Worm (Caenorhabditis elegans) whole organism, late embryonic: ENCODE data around the gene tbcb-1.

Source experiments
- C08G9.2 ChIP-seq: sonication (generic microtip); optimal IDR thresholded peaks from 2 replicates; lab custom pipeline; 2016; ENCODE audit warnings: mild to moderate bottlenecking, missing genetic modification characterization, moderate library complexity, missing compliant biosample characterization
- C38D4.7 ChIP-seq: fragments of 200-800 bp; sonication (Bioruptor generic); optimal IDR thresholded peaks from 2 replicates; lab custom pipeline; 2018; ENCODE audit warnings: mild to moderate bottlenecking, missing genetic modification characterization, moderate library complexity, missing compliant biosample characterization
- K02D7.2 ChIP-seq: sonication (generic microtip); optimal IDR thresholded peaks from 2 replicates; lab custom pipeline; 2017; ENCODE audit warnings: mild to moderate bottlenecking, missing genetic modification characterization, missing compliant biosample characterization
- T23F11.4 ChIP-seq: fragments of 200-800 bp; sonication (Bioruptor generic); optimal IDR thresholded peaks from 2 replicates; lab custom pipeline; 2018; ENCODE audit warnings: mild to moderate bottlenecking, missing genetic modification characterization, missing compliant biosample characterization
- ahr-1 ChIP-seq: sonication (generic microtip); optimal IDR thresholded peaks from 2 replicates; lab custom pipeline; 2016; ENCODE audit warnings: missing genetic modification characterization, missing compliant biosample characterization
- ama-1 ChIP-seq: fragments of 150-350 bp; optimal IDR thresholded peaks from 2 replicates; lab custom pipeline; 2014
- ceh-2 ChIP-seq: sonication (generic microtip); optimal IDR thresholded peaks from 2 replicates; lab custom pipeline; 2016; ENCODE audit warnings: missing genotype, missing genetic modification characterization, missing compliant biosample characterization
- ceh-22 ChIP-seq: sonication (generic microtip); optimal IDR thresholded peaks from 2 replicates; lab custom pipeline; 2017; ENCODE audit warnings: missing biosample characterization, missing genetic modification characterization
- ceh-31 ChIP-seq: sonication (generic microtip); optimal IDR thresholded peaks from 2 replicates; lab custom pipeline; 2016; ENCODE audit warnings: missing genetic modification characterization, missing compliant biosample characterization
- ceh-34 ChIP-seq: sonication (generic microtip); optimal IDR thresholded peaks from 2 replicates; lab custom pipeline; 2016; ENCODE audit warnings: mild to moderate bottlenecking, missing genetic modification characterization, missing compliant biosample characterization
- ceh-48 ChIP-seq: sonication (generic microtip); optimal IDR thresholded peaks from 2 replicates; lab custom pipeline; 2016; ENCODE audit warnings: missing genetic modification characterization, inconsistent platforms, missing compliant biosample characterization
- che-1 ChIP-seq: sonication (generic microtip); optimal IDR thresholded peaks from 2 replicates; lab custom pipeline; 2016; ENCODE audit warnings: mild to moderate bottlenecking, missing genetic modification characterization, missing compliant biosample characterization
- dmd-4 ChIP-seq: sonication (generic microtip); optimal IDR thresholded peaks from 2 replicates; lab custom pipeline; 2016; ENCODE audit warnings: borderline replicate concordance, missing genetic modification characterization, missing compliant biosample characterization
- elt-4 ChIP-seq: sonication (generic microtip); optimal IDR thresholded peaks from 2 replicates; lab custom pipeline; 2016; ENCODE audit warnings: missing genetic modification characterization, missing compliant biosample characterization
- ets-4 ChIP-seq: sonication (generic microtip); optimal IDR thresholded peaks from 2 replicates; lab custom pipeline; 2016; ENCODE audit warnings: missing genetic modification characterization, missing compliant biosample characterization
- fkh-10 ChIP-seq: fragments of 150-350 bp; optimal IDR thresholded peaks from 2 replicates; lab custom pipeline; 2014; ENCODE audit warnings: missing biosample characterization, missing genetic modification reagents, missing genetic modification characterization
- gmeb-2 ChIP-seq: sonication (generic microtip); optimal IDR thresholded peaks from 2 replicates; lab custom pipeline; 2016; ENCODE audit warnings: missing genetic modification characterization, inconsistent platforms, missing compliant biosample characterization
- hlh-30 ChIP-seq: sonication (generic microtip); optimal IDR thresholded peaks from 2 replicates; lab custom pipeline; 2017; ENCODE audit warnings: antibody characterized with exemption, missing genetic modification characterization, missing compliant biosample characterization; ENCODE audit not compliant: insufficient read depth
- lim-6 ChIP-seq: sonication (generic microtip); optimal IDR thresholded peaks from 2 replicates; lab custom pipeline; 2016; ENCODE audit warnings: missing genetic modification characterization, missing compliant biosample characterization
- lin-11 ChIP-seq: fragments of 200-800 bp; sonication (Bioruptor generic); optimal IDR thresholded peaks from 2 replicates; lab custom pipeline; 2018; ENCODE audit warnings: mild to moderate bottlenecking, missing genetic modification characterization, missing compliant biosample characterization
- madf-2 ChIP-seq: sonication (generic microtip); optimal IDR thresholded peaks from 2 replicates; lab custom pipeline; 2017; ENCODE audit warnings: missing genetic modification characterization, missing compliant biosample characterization
- nfya-1 ChIP-seq: sonication (generic microtip); optimal IDR thresholded peaks from 2 replicates; lab custom pipeline; 2017; ENCODE audit warnings: missing genetic modification characterization, mild to moderate bottlenecking, missing compliant biosample characterization, antibody characterized with exemption, moderate library complexity
- nhr-11 ChIP-seq: fragments of 150-350 bp; optimal IDR thresholded peaks from 2 replicates; lab custom pipeline; 2014; ENCODE audit warnings: missing biosample characterization, missing genetic modification characterization
- odd-2 ChIP-seq: sonication (generic microtip); optimal IDR thresholded peaks from 2 replicates; lab custom pipeline; 2017; ENCODE audit warnings: antibody characterized with exemption, mild to moderate bottlenecking, missing genetic modification characterization, missing compliant biosample characterization
- pag-3 ChIP-seq: sonication (generic microtip); optimal IDR thresholded peaks from 2 replicates; lab custom pipeline; 2016; ENCODE audit warnings: missing compliant biosample characterization, missing genetic modification characterization, borderline replicate concordance
- pax-1 ChIP-seq: fragments of 150-350 bp; optimal IDR thresholded peaks from 2 replicates; lab custom pipeline; 2014; ENCODE audit warnings: missing biosample characterization, missing genetic modification characterization
- pha-2 ChIP-seq: sonication (generic microtip); optimal IDR thresholded peaks from 2 replicates; lab custom pipeline; 2017; ENCODE audit warnings: mild to moderate bottlenecking, missing genetic modification characterization, missing compliant biosample characterization
- pha-4 ChIP-seq: fragments of 150-350 bp; optimal IDR thresholded peaks from 2 replicates; lab custom pipeline; 2018; ENCODE audit warnings: missing biosample characterization, missing genetic modification reagents, missing genetic modification characterization
- ref-2 ChIP-seq: sonication (generic microtip); optimal IDR thresholded peaks from 2 replicates; lab custom pipeline; 2016; ENCODE audit warnings: missing genetic modification characterization, missing compliant biosample characterization
- rnt-1 ChIP-seq: sonication (generic microtip); optimal IDR thresholded peaks from 2 replicates; lab custom pipeline; 2016; ENCODE audit warnings: missing genetic modification characterization, missing compliant biosample characterization
- sox-2 ChIP-seq: fragments of 200-800 bp; sonication (Bioruptor generic); IDR thresholded peaks from 2 replicates; pipeline ENCODE4 v1.3.6; 2022; ENCODE audit warnings: missing genetic modification reagents, missing genetic modification characterization, missing compliant biosample characterization
- sox-4 ChIP-seq: sonication (generic microtip); optimal IDR thresholded peaks from 2 replicates; lab custom pipeline; 2017; ENCODE audit warnings: mild to moderate bottlenecking, missing genetic modification characterization, inconsistent platforms, missing compliant biosample characterization
- tbx-2 ChIP-seq: sonication (generic microtip); optimal IDR thresholded peaks from 2 replicates; lab custom pipeline; 2016; ENCODE audit warnings: missing genetic modification characterization, missing compliant biosample characterization
- ttx-3 ChIP-seq: sonication (generic microtip); optimal IDR thresholded peaks from 2 replicates; lab custom pipeline; 2016; ENCODE audit warnings: missing genetic modification reagents, missing genetic modification characterization, missing compliant biosample characterization
- unc-42 ChIP-seq: sonication (generic microtip); optimal IDR thresholded peaks from 2 replicates; lab custom pipeline; 2016; ENCODE audit warnings: missing genotype, missing genetic modification characterization, missing compliant biosample characterization
- unc-55 ChIP-seq: sonication (generic microtip); optimal IDR thresholded peaks from 2 replicates; lab custom pipeline; 2017; ENCODE audit warnings: missing biosample characterization, missing genetic modification reagents, missing genetic modification characterization
- zip-5 ChIP-seq: sonication (generic microtip); optimal IDR thresholded peaks from 2 replicates; lab custom pipeline; 2016; ENCODE audit warnings: missing genetic modification characterization, missing compliant biosample characterization

tbcb-1 gene

DNA sequence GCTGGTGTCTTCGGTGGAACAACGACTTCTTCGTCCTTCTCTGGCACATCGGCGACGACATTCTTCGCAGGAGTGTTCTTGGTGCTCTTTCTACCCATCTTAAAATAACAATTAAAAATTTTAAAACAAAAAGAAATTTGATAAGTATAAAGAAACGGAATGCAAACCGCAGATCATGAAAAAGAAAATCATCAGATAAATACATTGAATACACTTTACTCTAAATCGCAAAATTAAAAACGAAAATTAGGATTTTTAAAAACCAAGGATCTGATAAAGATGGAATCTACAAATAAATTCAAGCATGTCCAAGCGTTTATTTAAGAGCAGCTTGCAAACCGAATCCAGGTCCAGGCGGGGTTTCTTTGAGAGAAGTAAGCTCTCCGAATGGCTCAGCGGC, 32.5 kb downstream of the tbcb-1 start, which contains the start of gene F53F4.11:
Gene F53F4.11 (minus strand): TSS at position 101 of the 400 bp plus-strand sequence.
- TF ChIP-seq ttx-3 (tag; lab: Kevin White, UChicago) (no peak), sox-2 (no peak), ceh-34 (no peak), nhr-11 (tag; lab: Kevin White, UChicago) (no peak), pag-3 (no peak), lin-11 (no peak), che-1 (tag; lab: Kevin White, UChicago) (no peak), fkh-10 (GFP tag; lab: Kevin White, UChicago) (no peak), ets-4 (tag; lab: Kevin White, UChicago) (no peak), ref-2 (tag; lab: Kevin White, UChicago) (no peak), K02D7.2 (tag; lab: Kevin White, UChicago) (no peak), pax-1 (tag; lab: Kevin White, UChicago) (no peak), ama-1 (lab: Kevin White, UChicago) (no peak)

ce11 chrV:13625517-13626097, 33.7 kb downstream of the tbcb-1 start, which contains the start of the genes nduv-2 and F53F4.12:
TSS of gene nduv-2 (minus strand) at chrV:13625567.
TSS of gene F53F4.12 (plus strand) at chrV:13626047.
- TF ChIP-seq ets-4 (tag; lab: Kevin White, UChicago) (peak; percentile 34), ceh-31 (tag; lab: Kevin White, UChicago) (peak; percentile 58), pha-4 (tag; lab: Kevin White, UChicago) (no peak), unc-42 (tag; lab: Kevin White, UChicago) (peak; percentile 12), tbx-2 (tag; lab: Kevin White, UChicago) (peak; percentile 36), ceh-2 (peak; percentile 4), zip-5 (no peak)

- TF ChIP-seq unc-42 (tag; lab: Kevin White, UChicago): peak; percentile 93
- no peak for TF ChIP-seq ceh-48 (tag; lab: Kevin White, UChicago)
- TF ChIP-seq hlh-30: peak; percentile 82
Measured at ce11 chrV:13627103-13627623, 35.2 kb downstream of the tbcb-1 start, which contains the start of gene sde-2. TSS of gene sde-2 (plus strand) at chrV:13627573.

- TF ChIP-seq fkh-10 (GFP tag; lab: Kevin White, UChicago): no peak
- no peak for TF ChIP-seq pha-2 (tag; lab: Kevin White, UChicago)
- no peak for TF ChIP-seq nfya-1 (tag; lab: Kevin White, UChicago)
- no peak for TF ChIP-seq madf-2 (tag; lab: Kevin White, UChicago)
- no peak for TF ChIP-seq gmeb-2 (tag; lab: Kevin White, UChicago)
- TF ChIP-seq ceh-22 (tag; lab: Kevin White, UChicago): no peak
- no peak for TF ChIP-seq ceh-31 (tag; lab: Kevin White, UChicago)
- TF ChIP-seq sox-4 (tag; lab: Kevin White, UChicago): no peak
- no peak for TF ChIP-seq elt-4
- TF ChIP-seq ahr-1 (tag; lab: Kevin White, UChicago): no peak
- no peak for TF ChIP-seq dmd-4 (tag; lab: Kevin White, UChicago)
- TF ChIP-seq T23F11.4 (GFP tag; lab: Kevin White, UChicago): no peak
- no peak for TF ChIP-seq zip-5
Measured at ce11 chrV:13634149-13634548, 42.2 kb downstream of the tbcb-1 start, which contains the start of gene H37A05.2. TSS of gene H37A05.2 (minus strand) at chrV:13634249.

- no peak for TF ChIP-seq unc-42 (tag; lab: Kevin White, UChicago)
- no peak for TF ChIP-seq ama-1 (lab: Kevin White, UChicago)
- no peak for TF ChIP-seq odd-2
- no peak for TF ChIP-seq lim-6 (tag; lab: Kevin White, UChicago)
- no peak for TF ChIP-seq rnt-1 (tag; lab: Kevin White, UChicago)
- TF ChIP-seq unc-55: no peak
- no peak for TF ChIP-seq madf-2 (tag; lab: Kevin White, UChicago)
- no peak for TF ChIP-seq ttx-3 (tag; lab: Kevin White, UChicago)
- TF ChIP-seq C38D4.7 (GFP tag; lab: Kevin White, UChicago): no peak
- TF ChIP-seq pax-1 (tag; lab: Kevin White, UChicago): no peak
- no peak for TF ChIP-seq C08G9.2 (tag; lab: Kevin White, UChicago)
Measured at ce11 chrV:13636411-13636810, 44.5 kb downstream of the tbcb-1 start.
